Fruit fly (Drosophila melanogaster): ENCODE data around the gene CG13995.

dm6 chr2L:6081134-6081832, 27.2 kb downstream of the CG13995 start:
- no peak for TF ChIP-seq pan (optimal IDR thresholded peaks at IDR 0.05)
- no peak for TF ChIP-seq Dll (optimal IDR thresholded peaks at IDR 0.05)

Measured in whole organism.